Worm (Caenorhabditis elegans) whole organism, early embryonic: ENCODE results near the gene clh-1.

Experiments used
- ama-1 ChIP-seq: fragments of 150-350 bp; optimal IDR thresholded peaks from 2 replicates; lab custom pipeline; 2014
- scrt-1 ChIP-seq: fragments of 200-800 bp; sonication (Bioruptor generic); IDR thresholded peaks from 2 replicates; pipeline ENCODE4 v1.3.6; 2022; ENCODE audit warnings: missing genetic modification characterization, missing compliant biosample characterization
- tbx-11 ChIP-seq: fragments of 200-800 bp; sonication (Bioruptor generic); IDR thresholded peaks from 2 replicates; pipeline ENCODE4 v1.3.6; 2022; ENCODE audit warnings: missing genetic modification characterization, missing compliant biosample characterization

- TF ChIP-seq ama-1: no peak
- TF ChIP-seq scrt-1: no peak
- TF ChIP-seq tbx-11 (GFP tag; lab: Robert Waterston, UW): no peak
These were observed 26.3 kb downstream of the clh-1 start, which contains the start of gene pes-5 for ce11 chrII:11829920-11830319.
